Worm (Caenorhabditis elegans): ENCODE data around the gene atg-16.2.

Gene atg-16.2

ce11 chrII:6453341-6453806, at the start of gene atg-16.2:
TSS of gene atg-16.2 (minus strand) at chrII:6453391.
- TF ChIP-seq C04F5.9 (tag; optimal IDR thresholded peaks at IDR 0.05) (no peak), efl-3 (GFP tag; optimal IDR thresholded peaks at IDR 0.05) (no peak), ets-5 (GFP tag; IDR thresholded peaks at IDR 0.05) (no peak), fkh-4 (tag; optimal IDR thresholded peaks at IDR 0.05; ENCODE audit: borderline replicate concordance) (no peak), C16A3.4 (tag; optimal IDR thresholded peaks at IDR 0.05) (peak; percentile 72), fkh-8 (tag; optimal IDR thresholded peaks at IDR 0.05) (no peak), dsc-1 (tag; optimal IDR thresholded peaks at IDR 0.05) (peak; percentile 52), pax-3 (tag; optimal IDR thresholded peaks at IDR 0.05) (no peak), ztf-4 (tag; optimal IDR thresholded peaks at IDR 0.05) (peak; percentile 19), lsy-2 (tag; optimal IDR thresholded peaks at IDR 0.05) (peak; percentile 68 to 80), hpl-2 (GFP tag; optimal IDR thresholded peaks at IDR 0.05) (no peak), snu-23 (GFP tag; optimal IDR thresholded peaks at IDR 0.05) (peak; percentile 66), rnt-1 (tag; optimal IDR thresholded peaks at IDR 0.05) (peak; percentile 59), mdl-1 (tag; optimal IDR thresholded peaks at IDR 0.05) (peak in 1 of 2 experiments; percentile 71), lin-14 (GFP tag; optimal IDR thresholded peaks at IDR 0.05) (peak; percentile 81), ceh-88 (GFP tag; IDR thresholded peaks at IDR 0.05) (no peak), tlp-1 (tag; optimal IDR thresholded peaks at IDR 0.05) (no peak), C34B4.2 (tag; optimal IDR thresholded peaks at IDR 0.05) (no peak), F16B12.6 (tag; optimal IDR thresholded peaks at IDR 0.05) (peak; percentile 41), nhr-237 (tag; optimal IDR thresholded peaks at IDR 0.05) (no peak), ama-1 (optimal IDR thresholded peaks at IDR 0.05) (no peak), hlh-4 (tag; optimal IDR thresholded peaks at IDR 0.05) (no peak), lin-15B (tag; optimal IDR thresholded peaks at IDR 0.05) (peak; percentile 27), snpc-4 (tag; optimal IDR thresholded peaks at IDR 0.05) (peak; percentile 22), unc-130 (tag; optimal IDR thresholded peaks at IDR 0.05) (no peak), nhr-20 (tag; optimal IDR thresholded peaks at IDR 0.05) (peak; percentile 62), nhr-47 (tag; optimal IDR thresholded peaks at IDR 0.05) (peak; percentile 10), blmp-1 (tag; optimal IDR thresholded peaks at IDR 0.05) (peak; percentile 70), sptf-1 (tag; optimal IDR thresholded peaks at IDR 0.05) (no peak), fkh-10 (GFP tag; optimal IDR thresholded peaks at IDR 0.05) (no peak), aly-2 (tag; optimal IDR thresholded peaks at IDR 0.05) (no peak), mep-1 (tag; optimal IDR thresholded peaks at IDR 0.05) (peak; percentile 85), nhr-76 (tag; optimal IDR thresholded peaks at IDR 0.05) (no peak), elt-3 (tag; optimal IDR thresholded peaks at IDR 0.05) (peak in 1 of 6 experiments; percentile 30), lin-35 (GFP tag; optimal IDR thresholded peaks at IDR 0.05) (peak; percentile 60 to 77), ceh-63 (GFP tag; optimal IDR thresholded peaks at IDR 0.05) (no peak), swsn-7 (tag; optimal IDR thresholded peaks at IDR 0.05) (peak; percentile 55), nhr-71 (tag; optimal IDR thresholded peaks at IDR 0.05) (peak; percentile 59), zip-4 (GFP tag; optimal IDR thresholded peaks at IDR 0.05) (no peak), efl-1 (optimal IDR thresholded peaks at IDR 0.05) (peak; percentile 62 to 66), efl-1 (GFP tag; optimal IDR thresholded peaks at IDR 0.05 in 1 of 2) (peak; percentile 65 to 94), ztf-11 (tag; optimal IDR thresholded peaks at IDR 0.05) (peak in 1 of 2 experiments; percentile 23), fos-1 (tag; optimal IDR thresholded peaks at IDR 0.05) (no peak), dpl-1 (GFP tag; optimal IDR thresholded peaks at IDR 0.05) (peak; percentile 40 to 76 (median 61)), lin-13 (GFP tag; optimal IDR thresholded peaks at IDR 0.05) (peak; percentile 44), ceh-82 (tag; optimal IDR thresholded peaks at IDR 0.05) (peak in 1 of 3 experiments; percentile 25), skn-1 (tag; optimal IDR thresholded peaks at IDR 0.05) (peak; percentile 41), nhr-19 (GFP tag; conservative IDR thresholded peaks at IDR 0.05) (peak; percentile 35; the same call in 1 of the 2 replicates), egl-27 (tag; optimal IDR thresholded peaks at IDR 0.05) (no peak), elt-2 (tag; optimal IDR thresholded peaks at IDR 0.05) (peak; percentile 0), nhr-85 (tag) (peak; percentile 53), xbp-1 (tag; optimal IDR thresholded peaks at IDR 0.05) (peak; percentile 31), sup-37 (GFP tag; optimal IDR thresholded peaks at IDR 0.05) (no peak), unc-30 (tag; optimal IDR thresholded peaks at IDR 0.05) (no peak)

All from whole organism, L1 larva.